Fruit fly (Drosophila melanogaster): ENCODE data around the gene CG10841.

Gene CG10841

DNA sequence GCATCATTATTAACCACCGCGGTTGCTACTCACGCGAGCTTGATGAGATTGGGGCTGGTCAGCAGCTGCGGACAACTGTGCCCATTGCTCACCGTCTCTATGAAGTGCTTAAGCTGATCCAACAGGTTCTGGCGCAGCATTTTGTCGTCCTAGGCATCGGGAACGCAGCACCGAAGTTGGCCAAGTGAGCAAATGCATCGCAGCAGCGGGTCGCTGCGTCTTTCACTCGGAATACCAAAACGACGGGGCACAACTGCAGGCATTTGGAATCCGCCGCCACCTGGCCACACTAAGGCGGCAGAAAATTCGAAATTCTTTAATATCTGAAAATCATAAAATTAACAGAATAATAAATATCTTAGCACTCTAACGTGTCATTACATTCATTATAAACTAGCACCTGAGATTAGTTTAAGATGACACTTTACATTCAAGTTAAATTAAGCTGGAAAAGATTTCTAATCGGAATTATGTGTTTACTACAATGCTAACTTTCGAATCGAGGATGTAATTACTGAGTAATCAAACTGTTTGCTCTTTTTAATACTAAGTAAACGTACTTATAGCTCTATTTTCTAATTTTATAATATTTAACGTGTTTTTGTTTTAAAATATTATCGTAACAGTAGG lies 51.4 kb downstream of the CG10841 start:
- no peak for TF ChIP-seq Myc (optimal IDR thresholded peaks at IDR 0.05)
- TF ChIP-seq ttk (optimal IDR thresholded peaks at IDR 0.05), result no peak
- no peak for TF ChIP-seq h (optimal IDR thresholded peaks at IDR 0.05)
- no peak for TF ChIP-seq psq (optimal IDR thresholded peaks at IDR 0.05)
- TF ChIP-seq Sin3A (optimal IDR thresholded peaks at IDR 0.05), result no peak
- TF ChIP-seq insv (optimal IDR thresholded peaks at IDR 0.05), result no peak

- TF ChIP-seq h (optimal IDR thresholded peaks at IDR 0.05) (no peak), insv (optimal IDR thresholded peaks at IDR 0.05) (no peak), psq (optimal IDR thresholded peaks at IDR 0.05) (peak; percentile 32), Sin3A (optimal IDR thresholded peaks at IDR 0.05) (no peak), ttk (optimal IDR thresholded peaks at IDR 0.05) (no peak), Myc (optimal IDR thresholded peaks at IDR 0.05) (no peak)
Measured at dm6 chr3R:13683624-13684568, 52.2 kb downstream of the CG10841 start, which contains the start of gene flfl. Gene flfl (plus strand): TSS chr3R:13683921.
